Fruit fly (Drosophila melanogaster) Kc167 (cell line): ENCODE data around the gene cype.

Experiments
- Myc ChIP-seq: fragments of >200 bp; optimal IDR thresholded peaks from 2 replicates; lab custom pipeline; 2017; ENCODE audit warnings: missing external identifiers
- Sin3A ChIP-seq: fragments of >200 bp; optimal IDR thresholded peaks from 2 replicates; lab custom pipeline; 2018; ENCODE audit warnings: missing external identifiers
- h ChIP-seq: fragments of >200 bp; optimal IDR thresholded peaks from 3 replicates; lab custom pipeline; 2018; ENCODE audit warnings: missing external identifiers
- insv ChIP-seq: fragments of >200 bp; optimal IDR thresholded peaks from 3 replicates; lab custom pipeline; 2018; ENCODE audit warnings: missing external identifiers
- psq ChIP-seq: fragments of >200 bp; optimal IDR thresholded peaks from 2 replicates; lab custom pipeline; 2017; ENCODE audit warnings: missing external identifiers
- ttk ChIP-seq: sonication (Bioruptor generic); optimal IDR thresholded peaks from 2 replicates; lab custom pipeline; 2017; ENCODE audit warnings: missing external identifiers

cype gene

DNA sequence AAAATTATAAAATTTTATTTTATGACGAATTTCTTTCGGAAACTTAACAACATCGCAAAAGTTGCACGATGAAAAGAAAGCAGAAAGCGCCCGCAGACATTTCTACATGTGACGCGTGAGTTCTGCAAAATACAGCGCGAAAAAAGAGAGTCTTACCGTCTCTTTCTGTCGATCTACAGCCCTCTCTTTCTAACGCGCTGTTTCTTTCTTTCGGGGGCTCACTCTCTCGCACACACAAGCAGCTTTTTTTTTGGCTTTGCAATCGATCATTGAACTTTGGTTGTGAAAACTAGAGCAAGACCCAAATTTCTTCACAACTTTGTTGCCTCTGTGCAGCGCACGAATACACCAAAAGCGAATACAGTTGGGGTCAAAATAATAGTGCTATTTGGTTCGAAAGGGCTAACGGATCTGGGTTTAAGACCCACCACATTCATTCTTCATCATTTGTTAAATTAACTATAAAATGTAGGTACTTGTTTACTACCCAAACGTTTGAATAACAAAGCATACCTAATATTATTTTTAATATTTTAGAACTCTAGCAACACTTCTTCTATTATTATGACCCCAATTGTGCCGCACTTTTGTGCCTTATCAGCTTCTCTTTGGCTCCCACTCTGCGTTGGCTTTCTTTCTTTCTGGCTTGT is 27.9 kb upstream of the cype start:
- no peak for TF ChIP-seq psq (lab: Kevin White, UChicago)
- no peak for TF ChIP-seq insv (lab: Kevin White, UChicago)
- no peak for TF ChIP-seq Sin3A (lab: Kevin White, UChicago)
- no peak for TF ChIP-seq Myc (lab: Kevin White, UChicago)
- TF ChIP-seq h = no peak
- TF ChIP-seq ttk (lab: Kevin White, UChicago) = no peak

dm6 chr2L:5299628-5299986 is 27.4 kb upstream of the cype start:
- TF ChIP-seq psq (lab: Kevin White, UChicago) (no peak), Myc (lab: Kevin White, UChicago) (no peak), h (no peak), insv (lab: Kevin White, UChicago) (no peak), Sin3A (lab: Kevin White, UChicago) (no peak), ttk (lab: Kevin White, UChicago) (no peak)

dm6 chr2L:5300237-5300668 is 26.8 kb upstream of the cype start:
- no peak for TF ChIP-seq ttk (lab: Kevin White, UChicago)
- TF ChIP-seq psq (lab: Kevin White, UChicago) = no peak
- TF ChIP-seq h = no peak
- no peak for TF ChIP-seq Sin3A (lab: Kevin White, UChicago)
- TF ChIP-seq insv (lab: Kevin White, UChicago) = no peak
- no peak for TF ChIP-seq Myc (lab: Kevin White, UChicago)

DNA sequence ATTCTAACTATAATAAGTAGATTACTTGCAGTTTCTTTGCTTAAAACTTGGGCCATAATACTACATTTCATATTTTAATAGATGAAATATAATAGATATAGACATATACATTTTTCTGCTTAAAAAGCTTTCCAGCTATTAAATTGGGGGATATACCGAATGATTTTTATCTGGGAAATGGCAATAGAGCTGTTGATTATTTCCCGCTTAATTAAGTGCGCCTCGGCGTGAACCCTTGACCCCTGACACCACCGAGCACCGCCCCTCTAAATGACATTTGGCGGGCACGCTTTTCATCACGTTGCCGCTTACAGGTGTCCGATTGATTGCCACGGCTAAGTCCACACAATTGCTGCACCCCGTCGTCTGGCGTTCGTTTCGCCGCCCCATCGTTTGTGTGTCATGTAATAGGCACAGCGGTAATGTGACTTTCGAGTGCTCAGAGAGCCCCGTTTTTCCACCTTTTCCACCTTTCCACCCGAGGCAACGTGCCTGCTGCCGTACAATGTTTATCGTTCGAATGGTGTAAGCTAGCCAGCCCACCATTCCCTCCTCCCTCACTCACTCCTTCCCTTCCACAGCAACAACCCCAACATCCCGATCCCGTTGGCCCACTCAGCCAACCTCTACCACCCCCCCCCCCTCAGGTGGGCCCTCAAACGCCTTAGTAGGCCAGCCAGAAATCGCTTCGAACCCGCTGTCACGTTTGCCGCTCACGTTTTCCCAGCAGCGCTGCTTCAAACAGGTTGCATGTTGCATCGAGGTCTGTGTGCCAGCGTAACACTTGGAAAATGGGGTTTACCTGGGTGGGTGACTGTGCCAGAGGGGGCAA is 26.0 kb upstream of the cype start:
- TF ChIP-seq insv (lab: Kevin White, UChicago) (no peak), Sin3A (lab: Kevin White, UChicago) (no peak), ttk (lab: Kevin White, UChicago) (no peak), Myc (lab: Kevin White, UChicago) (no peak), h (no peak), psq (lab: Kevin White, UChicago) (no peak)

- TF ChIP-seq Myc (lab: Kevin White, UChicago) (no peak), Sin3A (lab: Kevin White, UChicago) (no peak), ttk (lab: Kevin White, UChicago) (no peak), insv (lab: Kevin White, UChicago) (no peak), h (no peak), psq (lab: Kevin White, UChicago) (no peak)
These were observed 24.7 kb upstream of the cype start for dm6 chr2L:5302284-5302683.

DNA sequence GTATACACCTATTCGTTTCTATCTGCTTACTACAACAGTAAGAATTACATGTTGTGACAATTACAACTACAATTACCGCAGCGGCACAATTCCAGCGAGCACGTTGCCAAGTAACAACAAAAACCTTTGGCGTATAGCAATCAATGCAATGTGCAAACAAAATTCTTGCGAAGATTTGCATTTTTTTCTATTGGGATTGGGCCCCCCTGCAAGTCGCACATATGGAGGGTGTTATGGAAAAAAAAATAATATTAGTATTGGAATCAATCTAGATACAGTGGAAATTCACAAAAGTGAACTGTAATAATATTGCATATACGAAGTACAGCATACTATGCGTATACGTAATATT is 24.4 kb upstream of the cype start:
- TF ChIP-seq psq (lab: Kevin White, UChicago) (no peak), Sin3A (lab: Kevin White, UChicago) (no peak), Myc (lab: Kevin White, UChicago) (no peak), h (no peak), ttk (lab: Kevin White, UChicago) (no peak), insv (lab: Kevin White, UChicago) (no peak)

DNA sequence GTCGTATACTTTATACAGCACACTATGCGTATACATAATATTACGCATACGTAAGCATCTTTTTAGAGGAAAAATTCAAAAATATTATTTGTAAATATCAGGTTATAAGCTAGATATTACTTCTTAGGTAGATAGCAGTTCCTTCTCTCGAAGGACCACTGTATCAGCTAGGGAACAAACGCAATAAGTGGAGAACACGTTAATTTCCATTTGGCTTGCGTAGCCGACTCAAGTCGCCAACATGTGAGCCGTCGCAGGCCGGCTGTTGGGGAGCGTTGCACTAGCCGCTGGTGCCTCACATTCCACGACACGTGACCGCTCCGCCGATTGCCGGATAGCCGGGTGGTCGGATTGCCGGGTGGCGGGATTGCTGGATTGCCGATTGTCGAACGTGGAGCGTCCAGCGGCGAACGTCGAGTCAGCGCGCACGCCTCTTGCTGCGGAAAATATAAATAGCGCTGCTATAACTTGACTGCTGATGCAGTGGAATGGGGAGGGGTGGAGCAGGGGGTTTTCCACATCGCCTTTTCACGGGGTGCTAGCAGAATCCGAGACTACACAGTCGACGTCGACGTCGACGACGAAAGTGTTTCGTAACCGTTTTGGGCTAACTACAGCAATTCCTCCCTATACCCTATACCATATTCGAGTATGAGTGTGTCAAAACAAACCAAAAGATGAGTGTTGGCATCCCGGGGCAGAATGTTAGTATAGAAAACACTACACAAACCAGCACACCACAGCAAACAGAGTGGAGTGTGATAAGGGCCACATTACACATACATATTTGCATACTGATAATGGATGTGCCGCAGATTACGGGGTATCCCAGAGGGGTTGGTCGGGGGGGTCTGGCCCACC is 23.8 kb upstream of the cype start:
- TF ChIP-seq psq (lab: Kevin White, UChicago) (no peak), Sin3A (lab: Kevin White, UChicago) (no peak), Myc (lab: Kevin White, UChicago) (no peak), ttk (lab: Kevin White, UChicago) (no peak), h (no peak), insv (lab: Kevin White, UChicago) (no peak)

- no peak for TF ChIP-seq Myc (lab: Kevin White, UChicago)
- TF ChIP-seq h = no peak
- TF ChIP-seq Sin3A (lab: Kevin White, UChicago) = no peak
- TF ChIP-seq psq (lab: Kevin White, UChicago) = no peak
- TF ChIP-seq insv (lab: Kevin White, UChicago) = no peak
- TF ChIP-seq ttk (lab: Kevin White, UChicago) = no peak
These were observed 22.7 kb upstream of the cype start for dm6 chr2L:5304367-5304766.

DNA sequence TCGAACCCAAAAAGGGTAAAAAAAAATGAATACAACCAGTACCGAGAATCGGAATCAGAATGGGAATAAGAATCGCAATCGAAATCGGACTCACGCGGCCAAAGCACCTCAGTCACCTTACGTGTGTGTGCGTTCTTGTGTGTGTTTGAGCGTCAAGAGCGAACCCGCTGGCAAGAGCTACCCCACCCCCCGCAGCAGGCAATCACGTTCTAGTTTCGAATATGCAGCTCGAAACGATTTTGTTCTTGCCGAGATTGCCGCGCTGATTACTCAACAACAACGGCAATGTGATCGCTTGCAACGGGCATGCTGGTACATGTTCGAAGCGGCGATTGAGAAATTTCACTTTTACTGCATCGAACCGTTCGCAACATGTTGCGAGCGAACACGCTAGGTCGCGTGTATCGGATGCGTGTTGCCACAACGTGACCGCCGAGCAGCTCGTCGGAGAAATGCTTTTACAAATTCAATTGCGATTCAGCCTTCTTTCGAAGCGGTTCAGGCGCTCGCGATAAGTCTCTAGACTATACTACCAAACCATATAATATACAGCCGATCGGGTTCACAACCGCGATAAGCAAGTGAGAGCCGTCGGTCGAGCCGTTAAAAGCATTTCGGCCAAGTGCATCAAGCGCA is 21.7 kb upstream of the cype start:
- no peak for TF ChIP-seq psq (lab: Kevin White, UChicago)
- no peak for TF ChIP-seq h
- TF ChIP-seq Myc (lab: Kevin White, UChicago) = no peak
- no peak for TF ChIP-seq Sin3A (lab: Kevin White, UChicago)
- TF ChIP-seq ttk (lab: Kevin White, UChicago) = no peak
- TF ChIP-seq insv (lab: Kevin White, UChicago) = no peak

DNA sequence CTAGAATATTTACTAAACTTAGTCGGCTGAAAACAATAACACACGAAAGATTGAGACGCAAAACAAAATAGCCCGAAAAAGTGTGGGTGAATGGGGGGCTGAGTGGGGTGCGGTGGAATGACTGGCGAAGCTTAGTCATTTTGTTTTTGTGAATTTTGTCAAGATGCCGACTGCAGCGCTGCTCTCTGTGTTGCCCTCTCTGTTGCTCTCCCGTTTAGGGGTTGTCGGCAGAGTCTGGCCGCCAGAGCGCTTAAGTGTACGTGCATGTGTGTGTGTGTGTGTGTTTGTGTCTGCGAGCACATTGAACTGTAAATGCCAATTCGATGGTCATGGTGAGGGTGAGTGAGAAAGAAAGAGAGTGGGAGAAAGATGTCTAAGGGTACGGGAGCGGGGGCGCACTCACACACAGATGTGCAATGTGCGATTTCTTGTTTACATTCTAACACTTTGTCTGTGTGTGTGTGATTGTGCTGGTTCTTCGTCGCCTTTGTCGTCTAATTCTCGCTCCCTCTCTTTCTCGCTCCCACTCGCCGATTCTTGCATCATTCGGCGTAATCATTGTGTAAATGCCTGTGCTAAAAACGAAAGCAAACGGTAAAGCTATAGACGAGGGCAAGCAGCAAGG is 20.5 kb upstream of the cype start:
- TF ChIP-seq insv (lab: Kevin White, UChicago) = no peak
